Fruit fly (Drosophila melanogaster): ENCODE results near the gene Svip.

Gene Svip

DNA sequence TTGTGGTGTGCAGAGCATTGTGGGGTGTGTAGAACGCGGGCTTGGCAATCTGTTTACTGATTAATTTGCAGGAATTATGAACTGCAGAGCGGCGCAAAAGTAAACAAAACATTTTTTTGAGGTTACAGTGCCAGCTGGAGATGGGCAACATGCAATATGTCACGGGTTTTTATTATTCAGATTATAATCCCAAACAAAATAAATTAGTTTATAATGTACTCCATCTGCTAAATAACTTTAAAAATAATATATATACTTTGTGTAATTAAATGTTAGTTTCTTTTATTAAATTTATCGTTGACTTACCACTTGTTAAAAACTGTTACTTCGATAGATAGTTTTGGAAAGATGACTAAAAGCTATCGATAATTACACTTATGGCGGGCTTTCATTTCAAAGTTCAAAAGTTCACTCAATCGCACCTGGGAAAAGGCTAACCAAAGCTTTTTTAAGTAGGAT, 12.1 kb downstream of the Svip start, which contains the start of gene Fdx1 (continued):
- TF ChIP-seq chif (GFP tag; optimal IDR thresholded peaks at IDR 0.05) (no peak), crp (GFP tag; optimal IDR thresholded peaks at IDR 0.05) (peak in 1 of 2 experiments; percentile 8), CG16815 (GFP tag; optimal IDR thresholded peaks at IDR 0.05) (no peak), Dad (GFP tag; optimal IDR thresholded peaks at IDR 0.05) (no peak), prd (optimal IDR thresholded peaks at IDR 0.05) (no peak), prd (GFP tag; IDR thresholded peaks at IDR 0.05) (0 out of 3 replicates have a peak, but pooled peaks have one; percentile 33), CoRest (tag; optimal IDR thresholded peaks at IDR 0.05) (peak; percentile 55), wek (GFP tag; optimal IDR thresholded peaks at IDR 0.05) (no peak), Mrtf (GFP tag; IDR thresholded peaks at IDR 0.05) (no peak), CTCF (GFP tag; optimal IDR thresholded peaks at IDR 0.05) (no peak), pum (GFP tag; optimal IDR thresholded peaks at IDR 0.05) (no peak), HLHmδ (GFP tag; optimal IDR thresholded peaks at IDR 0.05) (no peak), CG8281 (tag; optimal IDR thresholded peaks at IDR 0.05) (no peak), Rfx (GFP tag; IDR thresholded peaks at IDR 0.05) (peak; percentile 67), dysf (GFP tag; IDR thresholded peaks at IDR 0.05) (peak; percentile 40; the same call in 1 of the 3 replicates), CG4404 (GFP tag; IDR thresholded peaks at IDR 0.05) (no peak), aop (GFP tag; IDR thresholded peaks at IDR 0.05) (no peak), hth (optimal IDR thresholded peaks at IDR 0.05) (no peak), sd (tag; optimal IDR thresholded peaks at IDR 0.05) (no peak), CG30020 (tag; optimal IDR thresholded peaks at IDR 0.05) (no peak), lola (GFP tag; optimal IDR thresholded peaks at IDR 0.05) (peak in 1 of 3 experiments; percentile 14), CG11093 (GFP tag; IDR thresholded peaks at IDR 0.05) (no peak), CG2199 (GFP tag; IDR thresholded peaks at IDR 0.05) (no peak), CG5245 (GFP tag; optimal IDR thresholded peaks at IDR 0.05) (no peak), CG14050 (GFP tag; IDR thresholded peaks at IDR 0.05) (no peak), CG30403 (GFP tag; optimal IDR thresholded peaks at IDR 0.05) (peak; percentile 71), amos (GFP tag; IDR thresholded peaks at IDR 0.05; ENCODE audit: partially characterized antibody) (no peak; the same call in 1 of the 2 replicates), btn (GFP tag; optimal IDR thresholded peaks at IDR 0.05) (no peak), Antp (GFP tag; optimal IDR thresholded peaks at IDR 0.05) (no peak), Dbx (GFP tag; IDR thresholded peaks at IDR 0.05) (peak; percentile 39; the same call in 1 of the 3 replicates), chn (GFP tag; optimal IDR thresholded peaks at IDR 0.05) (no peak), exex (tag; optimal IDR thresholded peaks at IDR 0.05) (peak; percentile 32), gcm2 (GFP tag; optimal IDR thresholded peaks at IDR 0.05) (no peak), gcm (GFP tag; optimal IDR thresholded peaks at IDR 0.05) (peak; percentile 22), bbx (GFP tag; IDR thresholded peaks at IDR 0.05; ENCODE audit: partially characterized antibody) (peak; percentile 48; the same call in 1 of the 2 replicates), YL-1 (GFP tag; optimal IDR thresholded peaks at IDR 0.05) (peak; percentile 1), vfl (GFP tag; optimal IDR thresholded peaks at IDR 0.05) (no peak), Tbp (GFP tag; optimal IDR thresholded peaks at IDR 0.05) (no peak), Dll (GFP tag; IDR thresholded peaks at IDR 0.05; ENCODE audit: partially characterized antibody) (peak; percentile 80), hb (GFP tag; IDR thresholded peaks at IDR 0.05; ENCODE audit: partially characterized antibody) (no peak), CG16863 (GFP tag; optimal IDR thresholded peaks at IDR 0.05) (no peak), mirr (GFP tag; optimal IDR thresholded peaks at IDR 0.05) (no peak), scrt (GFP tag; optimal IDR thresholded peaks at IDR 0.05) (no peak), CG10543 (GFP tag; optimal IDR thresholded peaks at IDR 0.05) (peak; percentile 40), tgo (GFP tag; IDR thresholded peaks at IDR 0.05) (peak; percentile 28; the same call in 2 of the 3 replicates), MBD-R2 (GFP tag; IDR thresholded peaks at IDR 0.05) (peak; percentile 70), stc (GFP tag; IDR thresholded peaks at IDR 0.05) (no peak), Nf-YC (tag; optimal IDR thresholded peaks at IDR 0.05) (peak; percentile 52), MTF-1 (GFP tag; optimal IDR thresholded peaks at IDR 0.05; ENCODE audit: borderline replicate concordance) (no peak), CG11504 (tag; optimal IDR thresholded peaks at IDR 0.05) (no peak), Usf (GFP tag; optimal IDR thresholded peaks at IDR 0.05) (no peak), fu2 (GFP tag; optimal IDR thresholded peaks at IDR 0.05) (no peak)
